Worm (Caenorhabditis elegans) whole organism, midembryonic: ENCODE measurements around the gene exc-12.

ENCODE experiments used
- T22C8.4 ChIP-seq: fragments of 200-800 bp; sonication (Bioruptor generic); IDR thresholded peaks from 2 replicates; pipeline ENCODE4 v1.3.6; 2022; ENCODE audit warnings: missing genetic modification characterization, missing compliant biosample characterization
- cog-1 ChIP-seq: sonication (generic microtip); optimal IDR thresholded peaks from 2 replicates; lab custom pipeline; 2016; ENCODE audit warnings: missing genetic modification characterization, missing compliant biosample characterization
- flt-1 ChIP-seq: fragments of 200-800 bp; sonication (Bioruptor generic); IDR thresholded peaks from 2 replicates; pipeline ENCODE4 v1.3.6; 2022; ENCODE audit warnings: missing genetic modification characterization, missing compliant biosample characterization
- klf-2 ChIP-seq: fragments of 200-800 bp; sonication (Bioruptor generic); conservative IDR thresholded peaks from 2 replicates; pipeline ENCODE4 v1.3.6; 2022; ENCODE audit warnings: missing genetic modification reagents, missing genetic modification characterization, missing compliant biosample characterization
- med-1 ChIP-seq: sonication (generic microtip); optimal IDR thresholded peaks from 2 replicates; lab custom pipeline; 2017; ENCODE audit warnings: missing genetic modification characterization, mild to moderate bottlenecking, missing compliant biosample characterization, antibody characterized with exemption, missing genetic modification reagents; ENCODE audit not compliant: insufficient read depth
- ref-1 ChIP-seq: fragments of 200-800 bp; sonication (Bioruptor generic); conservative IDR thresholded peaks from 2 replicates; pipeline ENCODE4 v1.3.6; 2022; ENCODE audit warnings: missing genetic modification reagents, missing genetic modification characterization, missing compliant biosample characterization
- tab-1 ChIP-seq: fragments of 200-800 bp; sonication (Bioruptor generic); IDR thresholded peaks from 2 replicates; pipeline ENCODE4 v1.3.6; 2022; ENCODE audit warnings: missing genetic modification characterization, missing compliant biosample characterization
- ztf-23 ChIP-seq: fragments of 200-800 bp; sonication (Bioruptor generic); IDR thresholded peaks from 2 replicates; pipeline ENCODE4 v1.3.6; 2022; ENCODE audit warnings: missing genetic modification reagents, missing genetic modification characterization, missing compliant biosample characterization
- ztf-29 ChIP-seq: fragments of 200-800 bp; sonication (Bioruptor generic); IDR thresholded peaks from 2 replicates; pipeline ENCODE4 v1.3.6; 2022; ENCODE audit warnings: missing genetic modification reagents, missing genetic modification characterization, missing compliant biosample characterization

The exc-12 gene

ce11 chrIII:13524021-13524420, 46.2 kb downstream of the exc-12 start, which contains the start of gene pod-1:
pod-1 (minus strand) TSS chrIII:13524121.
- TF ChIP-seq ztf-23 (GFP tag; lab: Robert Waterston, UW) (no peak), T22C8.4 (GFP tag; lab: Robert Waterston, UW) (no peak), cog-1 (tag; lab: Kevin White, UChicago) (no peak), ztf-29 (GFP tag; lab: Robert Waterston, UW) (no peak), med-1 (GFP tag; lab: Kevin White, UChicago) (no peak), flt-1 (GFP tag; lab: Robert Waterston, UW) (no peak), klf-2 (no peak), ref-1 (GFP tag; lab: Robert Waterston, UW) (no peak), tab-1 (GFP tag; lab: Robert Waterston, UW) (no peak)

ce11 chrIII:13518437-13518836, 51.8 kb downstream of the exc-12 start:
- TF ChIP-seq med-1 (GFP tag; lab: Kevin White, UChicago) (no peak), tab-1 (GFP tag; lab: Robert Waterston, UW) (no peak), ztf-29 (GFP tag; lab: Robert Waterston, UW) (no peak), klf-2 (no peak), ztf-23 (GFP tag; lab: Robert Waterston, UW) (no peak), ref-1 (GFP tag; lab: Robert Waterston, UW) (no peak), flt-1 (GFP tag; lab: Robert Waterston, UW) (no peak), cog-1 (tag; lab: Kevin White, UChicago) (no peak), T22C8.4 (GFP tag; lab: Robert Waterston, UW) (no peak)
